Fruit fly (Drosophila melanogaster) whole organism: Measurements from ENCODE around the gene CG1638.

Source experiments
- CG8478 ChIP-seq: fragments of >200 bp; optimal IDR thresholded peaks from 2 replicates; lab custom pipeline; 2018; ENCODE audit warnings: inconsistent platforms
- EcR ChIP-seq, 2 experiments: fragments of >200 bp; optimal IDR thresholded peaks; 2 replicates each; lab custom pipeline; 2017; ENCODE audit warnings: missing biosample characterization in 2 of 2, missing genetic modification characterization in 2 of 2, missing genetic modification reagents in 2 of 2
- pan ChIP-seq: fragments of >200 bp; optimal IDR thresholded peaks from 2 replicates; lab custom pipeline; 2017

- no peak for TF ChIP-seq EcR (GFP tag; optimal IDR thresholded peaks at IDR 0.05; lab: Kevin White, UChicago)
- no peak for TF ChIP-seq CG8478
- no peak for TF ChIP-seq pan (lab: Kevin White, UChicago)
Observed at dm6 chr3R:31603246-31603645, 12.9 kb downstream of the CG1638 start.
